Worm (Caenorhabditis elegans): Measurements from ENCODE around the gene pmk-1.

DNA sequence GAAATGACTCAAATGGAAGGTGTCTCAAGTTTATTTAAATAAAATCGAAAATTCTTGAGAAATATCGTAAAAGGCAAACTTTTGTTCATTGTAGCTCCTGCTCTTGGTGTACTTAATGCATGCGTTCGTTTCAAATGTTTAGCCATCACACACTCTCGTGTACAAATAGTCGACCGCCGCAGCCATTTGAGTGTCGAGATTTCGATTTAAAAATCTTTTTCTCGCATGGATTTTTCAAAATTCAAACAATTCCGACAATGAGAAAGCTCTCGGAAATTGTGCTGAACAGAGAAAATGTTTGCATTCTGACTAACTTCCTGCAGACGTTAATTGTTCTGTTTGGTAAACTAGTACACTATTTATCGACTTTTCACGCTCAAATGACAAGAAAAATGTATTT lies 50.7 kb downstream of the pmk-1 start:
- no peak for TF ChIP-seq fkh-10 (GFP tag; optimal IDR thresholded peaks at IDR 0.05)
- TF ChIP-seq daf-12 (tag; optimal IDR thresholded peaks at IDR 0.05), result no peak
- TF ChIP-seq nhr-76 (tag; optimal IDR thresholded peaks at IDR 0.05), result no peak
- no peak for TF ChIP-seq unc-39 (tag; optimal IDR thresholded peaks at IDR 0.05)
- TF ChIP-seq fos-1 (tag; optimal IDR thresholded peaks at IDR 0.05), result no peak
- TF ChIP-seq skn-1 (tag; optimal IDR thresholded peaks at IDR 0.05), result no peak

Data from whole organism, L3 larva.